Fruit fly (Drosophila melanogaster) S2 (cell line): ENCODE measurements around the gene CG15387.

Source experiments
- CG8478 ChIP-seq: fragments of >200 bp; optimal IDR thresholded peaks from 2 replicates; lab custom pipeline; 2018
- CTCF ChIP-seq, 2 experiments: fragments of >200 bp; optimal IDR thresholded peaks; 2 replicates each; lab custom pipeline; 2018

DNA sequence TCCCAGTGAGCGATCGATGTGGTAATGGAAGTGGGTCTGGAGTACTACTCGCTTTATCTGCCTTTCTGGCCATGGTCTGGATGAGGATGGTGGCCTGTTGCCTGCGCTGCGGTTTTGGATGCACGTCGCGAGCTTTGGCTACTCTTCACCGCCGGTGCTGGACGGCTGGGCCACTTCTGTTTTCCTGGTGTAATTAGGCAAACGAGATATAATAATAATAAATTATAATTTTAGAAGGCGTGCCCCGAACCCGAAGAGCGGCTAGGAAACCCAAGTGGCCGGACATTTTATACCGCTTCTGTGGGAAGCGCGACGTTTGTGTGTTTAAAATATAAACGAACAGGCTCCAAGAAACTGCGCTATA, 26.7 kb downstream of the CG15387 start:
- no peak for TF ChIP-seq CTCF (optimal IDR thresholded peaks at IDR 0.05; lab: Kevin White, UChicago)
- TF ChIP-seq CG8478, result no peak
